Fruit fly (Drosophila melanogaster): ENCODE results near the gene mura.

- no peak for TF ChIP-seq CTCF (optimal IDR thresholded peaks at IDR 0.05)
- TF ChIP-seq CG8478 (optimal IDR thresholded peaks at IDR 0.05): no peak
Measured at dm6 chr3R:9487561-9487960, 64.0 kb downstream of the mura start.
